Fruit fly (Drosophila melanogaster): ENCODE data around the gene Mitofilin.

Gene Mitofilin

dm6 chr3R:22023041-22023626 is at the start of gene Mitofilin, which contains the start of gene mRpL35:
TSS of gene Mitofilin (minus strand) at chr3R:22023335.
TSS of gene mRpL35 (plus strand) at chr3R:22023527.
- TF ChIP-seq CG8478 (optimal IDR thresholded peaks at IDR 0.05), result no peak
- no peak for TF ChIP-seq CTCF (optimal IDR thresholded peaks at IDR 0.05)

dm6 chr3R:22072553-22072952 is 49.4 kb upstream of the Mitofilin start:
- TF ChIP-seq CTCF (optimal IDR thresholded peaks at IDR 0.05), result no peak
- TF ChIP-seq CG8478 (optimal IDR thresholded peaks at IDR 0.05), result no peak

DNA sequence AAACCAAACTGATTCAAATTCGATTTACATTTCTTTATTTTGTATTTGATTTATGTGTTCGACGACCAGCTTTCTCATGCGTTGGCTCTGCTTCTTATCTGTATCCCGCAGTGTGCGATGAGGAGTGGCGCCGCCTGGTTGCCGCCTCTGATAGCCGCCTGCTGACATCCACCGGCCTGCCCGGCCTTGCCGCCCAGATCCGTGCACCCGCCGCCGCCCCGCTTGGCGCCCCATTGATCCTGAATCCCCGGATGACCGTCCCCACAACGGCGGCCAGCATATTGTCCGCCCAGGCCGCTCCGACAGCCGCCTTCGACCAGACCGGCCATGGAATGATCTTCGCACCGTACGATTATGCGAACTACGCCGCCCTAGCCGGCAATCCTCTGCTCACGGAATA is 48.5 kb upstream of the Mitofilin start:
- TF ChIP-seq CTCF (optimal IDR thresholded peaks at IDR 0.05) (no peak), CG8478 (optimal IDR thresholded peaks at IDR 0.05) (no peak)

- TF ChIP-seq CTCF (optimal IDR thresholded peaks at IDR 0.05) (no peak), CG8478 (optimal IDR thresholded peaks at IDR 0.05) (no peak)
These were observed 44.1 kb upstream of the Mitofilin start for dm6 chr3R:22067235-22067634.

dm6 chr3R:22066440-22066839 is 43.3 kb upstream of the Mitofilin start:
- TF ChIP-seq CG8478 (optimal IDR thresholded peaks at IDR 0.05) (no peak), CTCF (optimal IDR thresholded peaks at IDR 0.05) (no peak)

dm6 chr3R:22057083-22057482 is 33.9 kb upstream of the Mitofilin start:
- TF ChIP-seq CTCF (optimal IDR thresholded peaks at IDR 0.05) (no peak), CG8478 (optimal IDR thresholded peaks at IDR 0.05) (no peak)

DNA sequence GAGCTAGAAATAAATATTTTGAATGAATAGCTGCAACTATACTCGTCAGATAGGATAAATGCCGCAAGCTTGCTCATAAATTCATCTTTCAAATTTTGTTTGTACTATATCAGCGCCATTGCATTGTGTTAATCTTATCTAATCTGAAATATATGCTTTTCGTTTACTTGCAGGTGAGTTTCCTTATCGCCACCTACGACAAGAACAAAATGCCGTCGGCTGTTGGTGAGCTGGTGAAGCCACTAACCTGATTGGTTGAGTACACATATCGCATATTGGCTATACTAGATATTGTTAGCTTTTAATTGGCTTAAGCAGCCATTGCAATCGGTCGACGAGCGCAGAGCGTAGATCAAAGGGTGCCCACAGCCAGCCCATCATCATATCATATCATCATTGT is 30.6 kb upstream of the Mitofilin start:
- TF ChIP-seq CTCF (optimal IDR thresholded peaks at IDR 0.05), result no peak
- no peak for TF ChIP-seq CG8478 (optimal IDR thresholded peaks at IDR 0.05)

dm6 chr3R:22053202-22053601 is 30.1 kb upstream of the Mitofilin start:
- TF ChIP-seq CTCF (optimal IDR thresholded peaks at IDR 0.05), result no peak
- TF ChIP-seq CG8478 (optimal IDR thresholded peaks at IDR 0.05), result no peak

dm6 chr3R:22052235-22052634 is 29.1 kb upstream of the Mitofilin start:
- TF ChIP-seq CTCF (optimal IDR thresholded peaks at IDR 0.05) (no peak), CG8478 (optimal IDR thresholded peaks at IDR 0.05) (no peak)

- TF ChIP-seq CG8478 (optimal IDR thresholded peaks at IDR 0.05) (no peak), CTCF (optimal IDR thresholded peaks at IDR 0.05) (no peak)
These were observed 26.1 kb upstream of the Mitofilin start for dm6 chr3R:22049134-22049796.

DNA sequence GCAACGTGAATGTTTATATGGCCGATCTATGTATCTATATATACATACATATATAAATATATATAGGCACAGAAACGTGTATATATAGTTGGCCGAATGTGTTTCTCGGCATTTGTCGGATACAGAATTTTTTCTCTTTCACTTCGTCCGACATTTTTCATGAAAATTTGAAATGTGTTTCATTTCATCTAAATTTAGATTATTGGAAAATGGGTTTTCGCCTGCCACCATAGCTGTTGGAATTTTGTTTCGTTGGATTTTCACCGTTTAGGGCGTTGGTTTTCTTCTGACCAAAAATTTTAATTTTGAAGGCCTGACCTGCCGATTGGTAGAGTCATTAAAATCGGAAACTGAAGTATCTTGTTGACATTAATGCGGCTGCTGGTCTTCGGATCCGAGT is 24.3 kb upstream of the Mitofilin start:
- TF ChIP-seq CG8478 (optimal IDR thresholded peaks at IDR 0.05) (no peak), CTCF (optimal IDR thresholded peaks at IDR 0.05) (no peak)

dm6 chr3R:22046723-22047122 is 23.6 kb upstream of the Mitofilin start:
- TF ChIP-seq CTCF (optimal IDR thresholded peaks at IDR 0.05) (no peak), CG8478 (optimal IDR thresholded peaks at IDR 0.05) (no peak)

DNA sequence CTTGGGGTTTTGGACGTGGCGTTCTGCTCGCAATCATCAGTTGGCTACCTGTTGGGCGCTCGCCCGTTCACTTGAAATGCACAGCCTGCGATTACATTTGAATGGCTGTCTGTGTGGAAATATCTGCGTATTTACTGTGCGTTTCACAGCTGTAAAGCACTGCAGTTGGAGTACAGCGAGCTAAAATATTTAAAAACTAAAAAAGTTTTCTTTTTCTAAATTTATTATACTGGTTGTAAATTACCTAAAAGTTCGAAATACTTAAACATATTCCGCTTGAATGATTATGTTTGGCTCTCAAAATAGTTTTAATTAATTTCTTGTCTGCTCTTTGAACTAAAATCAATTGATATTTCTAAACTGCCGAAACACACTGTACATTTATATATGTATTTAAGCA is 23.1 kb upstream of the Mitofilin start:
- TF ChIP-seq CG8478 (optimal IDR thresholded peaks at IDR 0.05), result no peak
- TF ChIP-seq CTCF (optimal IDR thresholded peaks at IDR 0.05), result no peak

- TF ChIP-seq CTCF (optimal IDR thresholded peaks at IDR 0.05) (no peak), CG8478 (optimal IDR thresholded peaks at IDR 0.05) (no peak)
These were observed 21.4 kb upstream of the Mitofilin start for dm6 chr3R:22044443-22044970.

dm6 chr3R:22043748-22044402 is 20.7 kb upstream of the Mitofilin start:
- no peak for TF ChIP-seq CG8478 (optimal IDR thresholded peaks at IDR 0.05)
- TF ChIP-seq CTCF (optimal IDR thresholded peaks at IDR 0.05), result no peak

DNA sequence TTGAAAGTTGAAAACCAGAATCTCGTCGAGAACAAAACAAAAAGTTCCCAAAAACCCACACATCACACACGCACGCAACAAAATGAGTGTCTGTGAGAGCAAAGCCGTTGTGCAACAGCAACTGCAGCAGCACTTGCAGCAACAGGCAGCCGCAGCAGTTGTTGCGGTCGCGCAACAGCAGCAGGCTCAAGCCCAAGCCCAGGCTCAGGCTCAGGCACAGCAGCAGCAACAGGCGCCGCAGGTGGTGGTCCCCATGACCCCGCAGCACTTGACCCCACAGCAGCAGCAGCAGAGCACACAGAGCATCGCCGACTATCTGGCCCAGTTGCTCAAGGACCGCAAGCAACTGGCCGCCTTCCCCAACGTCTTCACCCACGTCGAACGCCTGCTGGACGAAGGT is 19.8 kb upstream of the Mitofilin start:
- TF ChIP-seq CTCF (optimal IDR thresholded peaks at IDR 0.05) (no peak), CG8478 (optimal IDR thresholded peaks at IDR 0.05) (no peak)
